1 fruit fly cellular context compared by ENCODE assay signal in genomic region chrX:4919040-4919881, dm6.
TF ChIP-seq lines count a peak whose summit lies in the region.

No protein-coding gene starts in this region.

TF ChIP-seq in whole organism, embryonic, 481 proteins besides CTCF, POLR2A, EP300 and RAD21 (continued from another document and continues in another):
- peak; percentile 81 for TF ChIP-seq wdn (GFP tag; IDR thresholded peaks at IDR 0.05; lab: Robert Waterston, UW)
- TF ChIP-seq CG7745 (tag; optimal IDR thresholded peaks at IDR 0.05; lab: Kevin White, UChicago): no peak
- TF ChIP-seq phol (tag; optimal IDR thresholded peaks at IDR 0.05; lab: Kevin White, UChicago): peak; percentile 71
- peak; percentile 33 for TF ChIP-seq gcm (GFP tag; optimal IDR thresholded peaks at IDR 0.05; lab: Kevin White, UChicago)
- peak; percentile 84 for TF ChIP-seq Chrac-16 (GFP tag; optimal IDR thresholded peaks at IDR 0.05; lab: Kevin White, UChicago)
- TF ChIP-seq CG8089 (GFP tag; optimal IDR thresholded peaks at IDR 0.05; lab: Kevin White, UChicago): peak; percentile 64
- TF ChIP-seq Ets97D (GFP tag; optimal IDR thresholded peaks at IDR 0.05; lab: Kevin White, UChicago): peak; percentile 34
- TF ChIP-seq Hr3 (GFP tag; optimal IDR thresholded peaks at IDR 0.05; lab: Kevin White, UChicago): peak; percentile 73
- peak; percentile 94 for TF ChIP-seq slbo (GFP tag; IDR thresholded peaks at IDR 0.05; lab: Robert Waterston, UW)
- TF ChIP-seq bsh (GFP tag; optimal IDR thresholded peaks at IDR 0.05; lab: Kevin White, UChicago): peak; percentile 36 to 78
- no peak for TF ChIP-seq CG2199 (GFP tag; IDR thresholded peaks at IDR 0.05; lab: Robert Waterston, UW)
- peak; percentile 91 for TF ChIP-seq ranshi (GFP tag; IDR thresholded peaks at IDR 0.05; lab: Robert Waterston, UW)
- peak; percentile 83 for TF ChIP-seq Rx (GFP tag; IDR thresholded peaks at IDR 0.05; lab: Robert Waterston, UW)
- TF ChIP-seq CG9609 (GFP tag; optimal IDR thresholded peaks at IDR 0.05; lab: Kevin White, UChicago): peak; percentile 87
- TF ChIP-seq CG1792 (GFP tag; optimal IDR thresholded peaks at IDR 0.05; lab: Kevin White, UChicago): peak; percentile 76
- TF ChIP-seq CG11085 (GFP tag; IDR thresholded peaks at IDR 0.05; lab: Robert Waterston, UW): peak; percentile 75
- no peak for TF ChIP-seq crp (GFP tag; optimal IDR thresholded peaks at IDR 0.05; lab: Kevin White, UChicago)
- TF ChIP-seq Bteb2 (GFP tag; optimal IDR thresholded peaks at IDR 0.05; lab: Kevin White, UChicago): peak; percentile 74
- peak; percentile 83; the same call in 2 of the 3 replicates for TF ChIP-seq CG2889 (GFP tag; IDR thresholded peaks at IDR 0.05; lab: Robert Waterston, UW)
- no peak for TF ChIP-seq Trl (optimal IDR thresholded peaks at IDR 0.05; lab: Kevin White, UChicago)
- peak; percentile 86 for TF ChIP-seq Trl (GFP tag; optimal IDR thresholded peaks at IDR 0.05; lab: Kevin White, UChicago)
- peak; percentile 71 for TF ChIP-seq CG17385 (GFP tag; optimal IDR thresholded peaks at IDR 0.05; lab: Kevin White, UChicago)
- TF ChIP-seq chn (GFP tag; optimal IDR thresholded peaks at IDR 0.05; lab: Kevin White, UChicago): peak; percentile 67
- TF ChIP-seq CG4617 (GFP tag; optimal IDR thresholded peaks at IDR 0.05; lab: Kevin White, UChicago; ENCODE audit: borderline replicate concordance): peak; percentile 51
- TF ChIP-seq Spps (tag; optimal IDR thresholded peaks at IDR 0.05; lab: Kevin White, UChicago): no peak
- peak; percentile 5 for TF ChIP-seq CG13894 (tag; optimal IDR thresholded peaks at IDR 0.05; lab: Kevin White, UChicago)
- TF ChIP-seq caup (GFP tag; optimal IDR thresholded peaks at IDR 0.05; lab: Kevin White, UChicago; ENCODE audit: severe bottlenecking): peak; percentile 75
- peak; percentile 73 for TF ChIP-seq CG5953 (GFP tag; IDR thresholded peaks at IDR 0.05; lab: Robert Waterston, UW)
- TF ChIP-seq hkb (optimal IDR thresholded peaks at IDR 0.05; lab: Kevin White, UChicago): no peak
- peak; percentile 86 for TF ChIP-seq hkb (GFP tag; IDR thresholded peaks at IDR 0.05; lab: Robert Waterston, UW)
- TF ChIP-seq Neu2 (GFP tag; optimal IDR thresholded peaks at IDR 0.05; lab: Kevin White, UChicago; ENCODE audit: borderline replicate concordance): no peak
- TF ChIP-seq Dp (GFP tag; optimal IDR thresholded peaks at IDR 0.05; lab: Kevin White, UChicago): no peak
- TF ChIP-seq CG12769 (tag; optimal IDR thresholded peaks at IDR 0.05; lab: Kevin White, UChicago): peak; percentile 95
- peak; percentile 83 for TF ChIP-seq CG12942 (GFP tag; optimal IDR thresholded peaks at IDR 0.05; lab: Kevin White, UChicago)
- no peak for TF ChIP-seq bigmax (GFP tag; optimal IDR thresholded peaks at IDR 0.05; lab: Kevin White, UChicago)
- TF ChIP-seq en (GFP tag; optimal IDR thresholded peaks at IDR 0.05; lab: Kevin White, UChicago): peak; percentile 74
- TF ChIP-seq Tbp (GFP tag; optimal IDR thresholded peaks at IDR 0.05; lab: Kevin White, UChicago): no peak
- TF ChIP-seq CG11398 (GFP tag; optimal IDR thresholded peaks at IDR 0.05; lab: Kevin White, UChicago): peak; percentile 70
- TF ChIP-seq CG18599 (GFP tag; optimal IDR thresholded peaks at IDR 0.05; lab: Kevin White, UChicago): peak; percentile 79
- peak; percentile 87 for TF ChIP-seq seq (GFP tag; IDR thresholded peaks at IDR 0.05; lab: Robert Waterston, UW)
- peak; percentile 60 for TF ChIP-seq CG3163 (GFP tag; optimal IDR thresholded peaks at IDR 0.05; lab: Kevin White, UChicago)
- TF ChIP-seq Rfx (GFP tag; IDR thresholded peaks at IDR 0.05; lab: Robert Waterston, UW): peak; percentile 97
- TF ChIP-seq nmo (GFP tag; optimal IDR thresholded peaks at IDR 0.05; lab: Kevin White, UChicago): peak; percentile 78
- TF ChIP-seq Six4 (GFP tag; optimal IDR thresholded peaks at IDR 0.05; lab: Kevin White, UChicago): peak; percentile 48
- TF ChIP-seq CG6683 (GFP tag; optimal IDR thresholded peaks at IDR 0.05; lab: Kevin White, UChicago): no peak
- TF ChIP-seq CG7786 (GFP tag; optimal IDR thresholded peaks at IDR 0.05; lab: Kevin White, UChicago): peak; percentile 82
- peak; percentile 43 for TF ChIP-seq CG3995 (GFP tag; optimal IDR thresholded peaks at IDR 0.05; lab: Kevin White, UChicago)
- peak; percentile 80 for TF ChIP-seq eyg (GFP tag; optimal IDR thresholded peaks at IDR 0.05; lab: Kevin White, UChicago)
- peak; percentile 88 for TF ChIP-seq her (GFP tag; optimal IDR thresholded peaks at IDR 0.05; lab: Kevin White, UChicago)
- TF ChIP-seq Max (GFP tag; optimal IDR thresholded peaks at IDR 0.05; lab: Kevin White, UChicago): peak; percentile 60
- peak; percentile 49 for TF ChIP-seq CG8281 (tag; optimal IDR thresholded peaks at IDR 0.05; lab: Kevin White, UChicago)
- TF ChIP-seq mld (GFP tag; IDR thresholded peaks at IDR 0.05; lab: Robert Waterston, UW; ENCODE audit: partially characterized antibody): no peak
- peak; percentile 52; the same call in 1 of the 2 replicates for TF ChIP-seq bowl (GFP tag; IDR thresholded peaks at IDR 0.05; lab: Robert Waterston, UW)
- peak; percentile 89 for TF ChIP-seq Oli (tag; optimal IDR thresholded peaks at IDR 0.05; lab: Kevin White, UChicago)
- TF ChIP-seq CG2678 (tag; optimal IDR thresholded peaks at IDR 0.05; lab: Kevin White, UChicago): peak; percentile 84
- TF ChIP-seq CG10654 (GFP tag; optimal IDR thresholded peaks at IDR 0.05; lab: Kevin White, UChicago): peak; percentile 66
- no peak for TF ChIP-seq CG6765 (GFP tag; optimal IDR thresholded peaks at IDR 0.05; lab: Kevin White, UChicago)
- TF ChIP-seq tx (GFP tag; optimal IDR thresholded peaks at IDR 0.05; lab: Kevin White, UChicago): peak; percentile 74
- peak; percentile 79 for TF ChIP-seq Oaz (GFP tag; IDR thresholded peaks at IDR 0.05; lab: Robert Waterston, UW)
- TF ChIP-seq Dfd (GFP tag; optimal IDR thresholded peaks at IDR 0.05; lab: Kevin White, UChicago): no peak
- peak; percentile 27; the same call in 1 of the 2 replicates for TF ChIP-seq Lim3 (GFP tag; IDR thresholded peaks at IDR 0.05; lab: Robert Waterston, UW)
- TF ChIP-seq NK7.1 (GFP tag; optimal IDR thresholded peaks at IDR 0.05; lab: Kevin White, UChicago): peak; percentile 65
- TF ChIP-seq Aef1 (GFP tag; IDR thresholded peaks at IDR 0.05; lab: Robert Waterston, UW): peak; percentile 90
- no peak for TF ChIP-seq Hey (tag; optimal IDR thresholded peaks at IDR 0.05; lab: Kevin White, UChicago)
- TF ChIP-seq Poxn (GFP tag; IDR thresholded peaks at IDR 0.05; lab: Robert Waterston, UW): peak; percentile 55; the same call in 1 of the 2 replicates
- TF ChIP-seq Sin3A (optimal IDR thresholded peaks at IDR 0.05; lab: Kevin White, UChicago): no peak
- TF ChIP-seq CG10209 (GFP tag; optimal IDR thresholded peaks at IDR 0.05; lab: Kevin White, UChicago): peak; percentile 80
- peak; percentile 69 for TF ChIP-seq Doc2 (GFP tag; IDR thresholded peaks at IDR 0.05; lab: Robert Waterston, UW)
- no peak for TF ChIP-seq crol (GFP tag; IDR thresholded peaks at IDR 0.05; lab: Robert Waterston, UW)
- TF ChIP-seq gsb-n (tag; optimal IDR thresholded peaks at IDR 0.05; lab: Kevin White, UChicago): peak; percentile 27
- TF ChIP-seq grn (GFP tag; optimal IDR thresholded peaks at IDR 0.05; lab: Kevin White, UChicago): no peak
- peak; percentile 57 for TF ChIP-seq Bdp1 (GFP tag; optimal IDR thresholded peaks at IDR 0.05; lab: Kevin White, UChicago)
- TF ChIP-seq CG3847 (GFP tag; IDR thresholded peaks at IDR 0.05; lab: Robert Waterston, UW): peak; percentile 87
- peak; percentile 49 for TF ChIP-seq odd (GFP tag; optimal IDR thresholded peaks at IDR 0.05; lab: Kevin White, UChicago)
- peak; percentile 91 for TF ChIP-seq Mrtf (GFP tag; IDR thresholded peaks at IDR 0.05; lab: Robert Waterston, UW)
- peak; percentile 88 for TF ChIP-seq lab (GFP tag; optimal IDR thresholded peaks at IDR 0.05; lab: Kevin White, UChicago)
- TF ChIP-seq B-H1 (GFP tag; IDR thresholded peaks at IDR 0.05; lab: Robert Waterston, UW): peak; percentile 80
- peak; percentile 92 for TF ChIP-seq Ada2b (GFP tag; IDR thresholded peaks at IDR 0.05; lab: Robert Waterston, UW)
- TF ChIP-seq Mes4 (GFP tag; optimal IDR thresholded peaks at IDR 0.05; lab: Kevin White, UChicago): peak; percentile 51
- TF ChIP-seq tin (GFP tag; optimal IDR thresholded peaks at IDR 0.05; lab: Kevin White, UChicago): peak; percentile 77
- TF ChIP-seq CG4820 (GFP tag; optimal IDR thresholded peaks at IDR 0.05; lab: Kevin White, UChicago): peak; percentile 74
- TF ChIP-seq PHDP (tag; optimal IDR thresholded peaks at IDR 0.05; lab: Kevin White, UChicago): peak; percentile 80
- no peak for TF ChIP-seq cg (GFP tag; optimal IDR thresholded peaks at IDR 0.05; lab: Kevin White, UChicago)
- TF ChIP-seq twi (tag; optimal IDR thresholded peaks at IDR 0.05; lab: Kevin White, UChicago): peak; percentile 33
- peak; percentile 81 for TF ChIP-seq gcm2 (GFP tag; optimal IDR thresholded peaks at IDR 0.05; lab: Kevin White, UChicago)
- peak; percentile 74 for TF ChIP-seq CG7357 (GFP tag; IDR thresholded peaks at IDR 0.05; lab: Robert Waterston, UW)
- TF ChIP-seq CG14050 (GFP tag; IDR thresholded peaks at IDR 0.05; lab: Robert Waterston, UW): peak; percentile 74
- TF ChIP-seq CG6854 (GFP tag; optimal IDR thresholded peaks at IDR 0.05; lab: Kevin White, UChicago): no peak
- no peak for TF ChIP-seq lbe (GFP tag; optimal IDR thresholded peaks at IDR 0.05; lab: Kevin White, UChicago)
- peak; percentile 70 for TF ChIP-seq CG7556 (GFP tag; optimal IDR thresholded peaks at IDR 0.05; lab: Kevin White, UChicago)
- peak; percentile 85 for TF ChIP-seq jigr1 (GFP tag; IDR thresholded peaks at IDR 0.05; lab: Robert Waterston, UW)
- peak; percentile 15 for TF ChIP-seq trem (tag; optimal IDR thresholded peaks at IDR 0.05; lab: Kevin White, UChicago)
- TF ChIP-seq cas (GFP tag; IDR thresholded peaks at IDR 0.05; lab: Robert Waterston, UW): peak; percentile 52; the same call in 1 of the 2 replicates
- TF ChIP-seq maf-S (GFP tag; optimal IDR thresholded peaks at IDR 0.05; lab: Kevin White, UChicago): peak; percentile 64
- peak; percentile 83 for TF ChIP-seq CG9817 (tag; optimal IDR thresholded peaks at IDR 0.05; lab: Kevin White, UChicago)
- no peak for TF ChIP-seq cad (GFP tag; optimal IDR thresholded peaks at IDR 0.05; lab: Kevin White, UChicago)
- TF ChIP-seq inv (GFP tag; IDR thresholded peaks at IDR 0.05; lab: Robert Waterston, UW; ENCODE audit: partially characterized antibody): no peak
- TF ChIP-seq CG8388 (GFP tag; optimal IDR thresholded peaks at IDR 0.05; lab: Kevin White, UChicago): peak; percentile 58
- TF ChIP-seq CG9797 (GFP tag; optimal IDR thresholded peaks at IDR 0.05; lab: Kevin White, UChicago): no peak
- peak; percentile 82 for TF ChIP-seq CG7372 (GFP tag; IDR thresholded peaks at IDR 0.05; lab: Robert Waterston, UW)
- TF ChIP-seq CG11560 (tag; IDR thresholded peaks at IDR 0.05; lab: Robert Waterston, UW): peak; percentile 80; the same call in 2 of the 3 replicates
- TF ChIP-seq vfl (GFP tag; optimal IDR thresholded peaks at IDR 0.05; lab: Kevin White, UChicago): peak; percentile 21
- peak; percentile 91 for TF ChIP-seq CG32532 (GFP tag; IDR thresholded peaks at IDR 0.05; lab: Robert Waterston, UW)
- TF ChIP-seq CG2129 (GFP tag; IDR thresholded peaks at IDR 0.05; lab: Robert Waterston, UW; ENCODE audit: partially characterized antibody): no peak
- TF ChIP-seq CG17802 (tag; optimal IDR thresholded peaks at IDR 0.05; lab: Kevin White, UChicago): peak; percentile 27
- peak; percentile 14 for TF ChIP-seq tup (GFP tag; optimal IDR thresholded peaks at IDR 0.05; lab: Kevin White, UChicago)
- no peak for TF ChIP-seq HLH4C (GFP tag; IDR thresholded peaks at IDR 0.05; lab: Robert Waterston, UW; ENCODE audit: partially characterized antibody)
- TF ChIP-seq Dek (tag; optimal IDR thresholded peaks at IDR 0.05; lab: Kevin White, UChicago): peak; percentile 70
- TF ChIP-seq dimm (GFP tag; IDR thresholded peaks at IDR 0.05; lab: Robert Waterston, UW): peak; percentile 65
- peak; percentile 82 for TF ChIP-seq Hsf (GFP tag; optimal IDR thresholded peaks at IDR 0.05; lab: Kevin White, UChicago)
- peak; percentile 85 for TF ChIP-seq ap (GFP tag; IDR thresholded peaks at IDR 0.05; lab: Robert Waterston, UW)
- peak; percentile 69 for TF ChIP-seq CG16815 (GFP tag; optimal IDR thresholded peaks at IDR 0.05; lab: Kevin White, UChicago)
- TF ChIP-seq BEAF-32 (GFP tag; optimal IDR thresholded peaks at IDR 0.05; lab: Kevin White, UChicago): no peak
- TF ChIP-seq CG2875 (GFP tag; optimal IDR thresholded peaks at IDR 0.05; lab: Kevin White, UChicago): peak; percentile 64
- TF ChIP-seq CG10543 (GFP tag; optimal IDR thresholded peaks at IDR 0.05; lab: Kevin White, UChicago): peak; percentile 7
- TF ChIP-seq Opbp (GFP tag; IDR thresholded peaks at IDR 0.05; lab: Robert Waterston, UW; ENCODE audit: partially characterized antibody): no peak
- TF ChIP-seq CG10267 (tag; optimal IDR thresholded peaks at IDR 0.05; lab: Kevin White, UChicago): peak; percentile 17
- TF ChIP-seq Bgb (GFP tag; IDR thresholded peaks at IDR 0.05; lab: Robert Waterston, UW; ENCODE audit: partially characterized antibody): 0 out of 2 replicates have a peak, but pooled peaks have one; percentile 5
- TF ChIP-seq CG10565 (GFP tag; optimal IDR thresholded peaks at IDR 0.05; lab: Kevin White, UChicago): no peak
- TF ChIP-seq CG8290 (GFP tag; optimal IDR thresholded peaks at IDR 0.05; lab: Kevin White, UChicago): peak; percentile 57
- peak in 1 of 2 experiments; percentile 98 for TF ChIP-seq CG8290 (tag; optimal IDR thresholded peaks at IDR 0.05; lab: Kevin White, UChicago)
- TF ChIP-seq MTF-1 (GFP tag; optimal IDR thresholded peaks at IDR 0.05; lab: Kevin White, UChicago; ENCODE audit: borderline replicate concordance): peak; percentile 56
- TF ChIP-seq pita (GFP tag; optimal IDR thresholded peaks at IDR 0.05; lab: Kevin White, UChicago): no peak
- TF ChIP-seq Antp (GFP tag; optimal IDR thresholded peaks at IDR 0.05; lab: Kevin White, UChicago): peak; percentile 93
- TF ChIP-seq chm (GFP tag; IDR thresholded peaks at IDR 0.05; lab: Robert Waterston, UW): peak; percentile 73; the same call in 1 of the 2 replicates
- TF ChIP-seq CG34376 (GFP tag; optimal IDR thresholded peaks at IDR 0.05; lab: Kevin White, UChicago): peak; percentile 1
- peak; percentile 86 for TF ChIP-seq NFAT (GFP tag; IDR thresholded peaks at IDR 0.05; lab: Robert Waterston, UW)
- TF ChIP-seq zen2 (GFP tag; IDR thresholded peaks at IDR 0.05; lab: Robert Waterston, UW; ENCODE audit: partially characterized antibody): no peak
- TF ChIP-seq ewg (GFP tag; optimal IDR thresholded peaks at IDR 0.05; lab: Kevin White, UChicago): peak; percentile 17
- peak; percentile 60 for TF ChIP-seq CG12744 (GFP tag; optimal IDR thresholded peaks at IDR 0.05; lab: Kevin White, UChicago)
- peak; percentile 41 for TF ChIP-seq CG3065 (GFP tag; optimal IDR thresholded peaks at IDR 0.05; lab: Kevin White, UChicago)
